Worm (Caenorhabditis elegans) whole organism, early embryonic: ENCODE measurements around the gene D1044.6.

Experiments used
- B0310.2 ChIP-seq: sonication (generic microtip); optimal IDR thresholded peaks from 2 replicates; lab custom pipeline; 2016; ENCODE audit warnings: mild to moderate bottlenecking, missing genetic modification characterization, missing compliant biosample characterization
- ama-1 ChIP-seq: fragments of 150-350 bp; optimal IDR thresholded peaks from 2 replicates; lab custom pipeline; 2014
- ceh-13 ChIP-seq: fragments of 200-800 bp; sonication (Bioruptor generic); optimal IDR thresholded peaks from 2 replicates; lab custom pipeline; 2018; ENCODE audit warnings: mild to moderate bottlenecking, missing genetic modification characterization, missing compliant biosample characterization
- ceh-36 ChIP-seq: sonication (generic microtip); optimal IDR thresholded peaks from 2 replicates; lab custom pipeline; 2016; ENCODE audit warnings: missing genetic modification characterization, inconsistent platforms, missing compliant biosample characterization
- ets-7 ChIP-seq: sonication (generic microtip); optimal IDR thresholded peaks from 2 replicates; lab custom pipeline; 2016; ENCODE audit warnings: missing genotype, missing genetic modification characterization, missing compliant biosample characterization
- flt-1 ChIP-seq: fragments of 200-800 bp; sonication (Bioruptor generic); IDR thresholded peaks from 2 replicates; pipeline ENCODE4 v1.3.6; 2022; ENCODE audit warnings: missing genetic modification characterization, missing compliant biosample characterization
- hnd-1 ChIP-seq: sonication (generic microtip); optimal IDR thresholded peaks from 2 replicates; lab custom pipeline; 2016; ENCODE audit warnings: missing genetic modification characterization, missing compliant biosample characterization

ce11 chrIII:5505474-5506022, 37.4 kb downstream of the D1044.6 start:
- no peak for TF ChIP-seq ets-7 (tag; lab: Kevin White, UChicago)
- no peak for TF ChIP-seq ceh-36 (tag; lab: Kevin White, UChicago)
- TF ChIP-seq ama-1 (lab: Kevin White, UChicago), result no peak
- TF ChIP-seq flt-1, result no peak
- no peak for TF ChIP-seq hnd-1 (tag; lab: Kevin White, UChicago)
- TF ChIP-seq ceh-13 (GFP tag; lab: Kevin White, UChicago), result no peak
- no peak for TF ChIP-seq B0310.2 (tag; lab: Kevin White, UChicago)
